Fruit fly (Drosophila melanogaster): ENCODE measurements around the gene CG33965.

The CG33965 gene

DNA sequence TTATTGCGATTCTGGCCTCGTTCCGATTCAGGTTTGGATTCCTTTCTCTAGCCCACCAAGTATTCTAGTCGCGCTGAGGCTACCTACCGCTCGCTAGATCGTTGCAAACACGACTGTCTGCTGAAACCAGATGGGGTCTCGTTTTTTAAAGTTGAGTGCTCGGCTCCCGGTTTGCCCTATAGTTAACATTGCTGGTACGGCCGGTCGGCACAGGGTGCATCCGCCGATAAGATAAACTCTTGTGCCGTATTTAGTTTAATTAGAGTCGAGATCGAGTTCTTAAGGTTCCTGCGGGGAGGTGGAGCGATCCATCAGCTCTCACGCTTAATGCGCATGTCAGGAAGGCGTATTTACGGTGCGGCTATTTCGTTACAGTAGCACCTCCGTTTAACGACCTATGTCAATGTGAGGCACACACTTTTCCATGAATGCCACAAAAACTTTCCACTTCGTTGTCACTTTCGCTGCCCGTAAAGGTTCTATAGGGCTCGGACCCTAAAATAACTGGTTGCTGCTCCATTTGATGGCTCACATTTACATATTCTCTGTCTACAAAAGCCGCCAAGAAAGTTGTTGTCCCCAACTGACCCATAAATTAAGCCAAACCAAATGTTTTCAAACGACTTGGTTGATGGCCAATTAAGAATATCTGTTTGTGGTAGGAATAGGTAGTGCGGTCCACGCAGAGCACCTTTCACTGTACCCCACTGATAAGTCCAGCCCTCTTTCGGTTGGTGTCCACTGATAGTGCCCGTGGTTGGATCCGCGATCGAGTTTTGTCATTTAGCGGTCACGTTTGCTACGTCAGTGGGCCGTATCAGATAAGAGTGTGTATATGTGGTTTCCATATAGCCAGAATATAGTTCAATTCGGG, 27.8 kb upstream of the CG33965 start, which contains the start of gene CG9119 (continued):
- TF ChIP-seq chif (GFP tag; optimal IDR thresholded peaks at IDR 0.05) (peak; percentile 37 to 42), gfzf (GFP tag; optimal IDR thresholded peaks at IDR 0.05) (no peak), hbn (GFP tag; IDR thresholded peaks at IDR 0.05; ENCODE audit: partially characterized antibody) (no peak), klu (GFP tag; IDR thresholded peaks at IDR 0.05) (peak; percentile 41; the same call in 1 of the 2 replicates), Tbp (GFP tag; optimal IDR thresholded peaks at IDR 0.05) (no peak), CG11695 (GFP tag; IDR thresholded peaks at IDR 0.05) (peak; percentile 55; the same call in 2 of the 3 replicates), CG11093 (GFP tag; IDR thresholded peaks at IDR 0.05) (peak; percentile 51; the same call in 1 of the 3 replicates), CG13424 (tag; optimal IDR thresholded peaks at IDR 0.05) (peak; percentile 65), CG4707 (GFP tag; optimal IDR thresholded peaks at IDR 0.05) (no peak), NK7.1 (GFP tag; optimal IDR thresholded peaks at IDR 0.05) (no peak), pnt (GFP tag; optimal IDR thresholded peaks at IDR 0.05) (peak; percentile 64), Oaz (GFP tag; IDR thresholded peaks at IDR 0.05) (no peak), CG15011 (GFP tag; optimal IDR thresholded peaks at IDR 0.05) (peak; percentile 66), fu2 (GFP tag; optimal IDR thresholded peaks at IDR 0.05) (peak; percentile 64), CG15073 (GFP tag; optimal IDR thresholded peaks at IDR 0.05) (no peak), CG2120 (GFP tag; optimal IDR thresholded peaks at IDR 0.05) (peak; percentile 87), knrl (GFP tag; IDR thresholded peaks at IDR 0.05; ENCODE audit: partially characterized antibody) (no peak), Hr3 (GFP tag; optimal IDR thresholded peaks at IDR 0.05) (peak; percentile 57), Jarid2 (GFP tag; optimal IDR thresholded peaks at IDR 0.05) (no peak), CG13894 (tag; optimal IDR thresholded peaks at IDR 0.05) (peak; percentile 50), lab (GFP tag; optimal IDR thresholded peaks at IDR 0.05) (peak; percentile 70), CG31224 (GFP tag; IDR thresholded peaks at IDR 0.05) (0 out of 2 replicates have a peak, but pooled peaks have one; percentile 13), CG7745 (tag; optimal IDR thresholded peaks at IDR 0.05) (peak; percentile 11), Camta (GFP tag; optimal IDR thresholded peaks at IDR 0.05) (peak; percentile 56), Rfx (GFP tag; IDR thresholded peaks at IDR 0.05) (peak; percentile 57; the same call in 1 of the 2 replicates), Hsf (GFP tag; optimal IDR thresholded peaks at IDR 0.05) (peak; percentile 61), CG10959 (GFP tag; IDR thresholded peaks at IDR 0.05) (0 out of 2 replicates have a peak, but pooled peaks have one; percentile 28), emc (GFP tag; optimal IDR thresholded peaks at IDR 0.05) (peak; percentile 42), CG15601 (tag; optimal IDR thresholded peaks at IDR 0.05) (peak; percentile 39), dimm (GFP tag; IDR thresholded peaks at IDR 0.05) (no peak), Bgb (GFP tag; IDR thresholded peaks at IDR 0.05; ENCODE audit: partially characterized antibody) (no peak), Neu2 (GFP tag; optimal IDR thresholded peaks at IDR 0.05; ENCODE audit: borderline replicate concordance) (no peak), CG7839 (tag; optimal IDR thresholded peaks at IDR 0.05) (peak; percentile 77), ro (GFP tag; IDR thresholded peaks at IDR 0.05) (no peak), Fer3 (tag; optimal IDR thresholded peaks at IDR 0.05) (peak; percentile 47), CG14860 (GFP tag; IDR thresholded peaks at IDR 0.05; ENCODE audit: partially characterized antibody) (no peak), CG17802 (tag; optimal IDR thresholded peaks at IDR 0.05) (no peak), dpn (GFP tag; optimal IDR thresholded peaks at IDR 0.05) (peak; percentile 61 to 67), Xbp1 (GFP tag; optimal IDR thresholded peaks at IDR 0.05) (peak; percentile 59), CG5245 (GFP tag; optimal IDR thresholded peaks at IDR 0.05) (peak; percentile 33), pros (GFP tag; optimal IDR thresholded peaks at IDR 0.05) (no peak), phol (tag; optimal IDR thresholded peaks at IDR 0.05) (peak; percentile 60), CG13296 (GFP tag; optimal IDR thresholded peaks at IDR 0.05) (peak; percentile 61), lola (GFP tag; optimal IDR thresholded peaks at IDR 0.05) (peak in 1 of 3 experiments; percentile 44), tin (GFP tag; optimal IDR thresholded peaks at IDR 0.05) (peak; percentile 13), p53 (GFP tag; optimal IDR thresholded peaks at IDR 0.05) (peak; percentile 11), CG10147 (GFP tag; optimal IDR thresholded peaks at IDR 0.05) (peak; percentile 68)
